Worm (Caenorhabditis elegans): ENCODE measurements around the gene mod-1.
"Not testable (repeated sequence)": the region's sequence is repeated elsewhere in the genome, so short reads cannot be mapped to it uniquely, and the experiment has no call there.

The mod-1 gene

DNA sequence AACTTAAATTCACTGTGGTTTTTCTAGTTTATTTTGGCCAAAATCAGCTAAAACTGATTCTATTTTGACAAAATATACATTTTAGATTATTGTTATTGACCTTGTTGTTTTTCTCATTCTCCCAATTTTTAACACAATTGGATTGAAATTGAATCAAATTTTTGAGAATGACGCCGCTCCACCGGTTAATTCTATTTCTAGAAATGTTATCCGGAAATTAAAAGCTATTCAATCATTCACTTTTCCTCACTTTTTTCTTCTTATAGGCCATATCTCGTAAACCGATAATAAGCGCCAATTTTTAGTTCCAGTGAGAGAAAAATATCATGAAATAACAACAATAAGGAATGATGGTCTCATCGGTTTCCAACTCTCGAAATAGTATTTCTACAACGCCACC, 11.1 kb downstream of the mod-1 start, which contains the start of gene frpr-12:
TSS of gene frpr-12 (plus strand) at position 301 of the 400 bp plus-strand sequence.
- TF ChIP-seq mdl-1 (tag; optimal IDR thresholded peaks at IDR 0.05) = no peak
- TF ChIP-seq unc-39 (tag; optimal IDR thresholded peaks at IDR 0.05) = no peak
- no peak for TF ChIP-seq skn-1 (tag; optimal IDR thresholded peaks at IDR 0.05)
- TF ChIP-seq snpc-4 (tag; optimal IDR thresholded peaks at IDR 0.05) = no peak
- TF ChIP-seq nfya-1 (tag; optimal IDR thresholded peaks at IDR 0.05; ENCODE audit: insufficient read depth) = no peak
- TF ChIP-seq ama-1 (optimal IDR thresholded peaks at IDR 0.05) = no peak
- TF ChIP-seq pha-4 (tag; optimal IDR thresholded peaks at IDR 0.05) = no peak
- TF ChIP-seq daf-12 (tag; optimal IDR thresholded peaks at IDR 0.05) = no peak
- TF ChIP-seq sea-2 (GFP tag; optimal IDR thresholded peaks at IDR 0.05) = no peak
- no peak for TF ChIP-seq R02D3.7 (tag; optimal IDR thresholded peaks at IDR 0.05)

DNA sequence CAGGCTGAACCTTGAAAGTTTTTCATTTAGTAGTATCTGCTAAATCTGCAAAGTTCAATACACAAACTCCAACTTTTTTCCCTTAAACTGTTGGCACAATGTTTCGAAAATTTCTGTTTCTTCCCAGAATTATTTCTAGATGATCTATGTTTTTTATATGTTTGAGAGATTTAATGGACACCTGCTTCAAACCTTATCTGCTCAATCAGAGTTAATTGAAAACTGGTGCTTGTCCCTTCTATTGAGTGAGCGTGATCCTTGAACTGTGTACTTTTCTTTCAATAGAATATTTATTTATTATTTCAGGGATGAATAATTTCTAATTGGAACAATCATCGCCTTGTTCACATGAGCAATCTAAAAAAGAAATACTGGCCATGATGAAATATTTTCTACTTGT, 15.1 kb downstream of the mod-1 start, which contains the start of gene frpr-13:
TSS of gene frpr-13 (plus strand) at position 301 of the 400 bp plus-strand sequence.
- TF ChIP-seq mdl-1 (tag; optimal IDR thresholded peaks at IDR 0.05) = no peak
- no peak for TF ChIP-seq nhr-28 (tag; optimal IDR thresholded peaks at IDR 0.05)

DNA sequence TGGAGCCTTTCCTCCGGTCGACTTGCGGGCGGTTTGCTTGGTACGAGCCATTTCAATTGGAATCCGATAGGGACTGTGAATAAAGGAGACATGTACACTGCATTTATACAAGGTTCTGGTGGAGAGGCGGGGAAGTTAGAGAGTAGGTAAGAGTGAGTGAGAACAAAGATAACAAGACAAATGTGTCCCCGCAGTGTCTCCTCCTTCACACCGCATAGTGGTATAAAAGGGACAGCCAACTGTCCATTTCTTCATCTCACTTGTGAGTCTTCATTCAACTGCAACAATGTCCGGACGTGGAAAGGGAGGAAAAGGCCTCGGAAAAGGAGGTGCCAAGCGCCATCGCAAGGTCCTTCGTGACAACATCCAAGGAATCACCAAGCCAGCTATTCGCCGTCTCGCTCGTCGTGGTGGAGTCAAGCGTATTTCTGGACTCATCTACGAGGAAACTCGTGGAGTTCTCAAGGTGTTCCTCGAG, 15.9 kb downstream of the mod-1 start, which contains the start of the genes his-17 and his-18:
TSS of gene his-17 (minus strand) at position 51 of the 478 bp plus-strand sequence.
TSS of gene his-18 (plus strand) at position 287 of the 478 bp plus-strand sequence.
- TF ChIP-seq nhr-76, fkh-2, nhr-23 (tag; optimal IDR thresholded peaks at IDR 0.05): not testable (repeated sequence)

DNA sequence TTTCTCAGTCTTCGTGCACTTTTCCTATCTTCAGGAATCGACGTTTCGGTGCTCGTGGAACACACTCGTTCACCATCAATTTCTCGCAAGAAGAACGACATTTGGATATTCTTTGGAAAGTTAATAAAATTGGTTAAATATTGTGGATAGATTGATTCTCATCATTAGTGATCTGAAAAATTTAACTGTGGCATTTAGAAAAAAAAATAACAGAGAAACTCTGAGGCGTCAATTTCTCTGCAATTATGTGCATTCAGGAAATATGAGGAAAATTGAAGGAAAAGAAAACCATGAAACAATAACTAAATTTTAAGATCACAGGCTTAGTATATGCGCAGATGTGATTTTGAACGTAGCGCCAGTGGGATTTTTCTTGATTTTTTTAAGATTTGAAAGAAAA, 51.9 kb downstream of the mod-1 start, which contains the start of gene F07B7.12:
TSS of gene F07B7.12 (minus strand) at position 101 of the 400 bp plus-strand sequence.
- TF ChIP-seq jun-1, unc-39, ZK546.5 (tag; optimal IDR thresholded peaks at IDR 0.05): not testable (repeated sequence)

Measured in whole organism, L3 larva.